Worm (Caenorhabditis elegans): Measurements from ENCODE around the gene lntl-1.

ce11 chrIV:5847986-5848707 is 41.3 kb upstream of the lntl-1 start, which contains the start of gene sams-3:
- TF ChIP-seq attf-3 (GFP tag; conservative IDR thresholded peaks at IDR 0.05) (no peak), hrde-1 (tag; optimal IDR thresholded peaks at IDR 0.05; ENCODE audit: borderline replicate concordance) (no peak), ekl-4 (GFP tag; IDR thresholded peaks at IDR 0.05) (no peak)
